Worm (Caenorhabditis elegans) whole organism, L1 larva: ENCODE data around the gene mtcu-2.

Experiments
- alr-1 ChIP-seq: fragments of 200-800 bp; sonication (Bioruptor generic); optimal IDR thresholded peaks from 2 replicates; lab custom pipeline; 2018; ENCODE audit warnings: borderline replicate concordance, mild to moderate bottlenecking, missing genetic modification characterization, missing compliant biosample characterization
- ama-1 ChIP-seq: fragments of 150-350 bp; optimal IDR thresholded peaks from 2 replicates; lab custom pipeline; 2014
- blmp-1 ChIP-seq: fragments of 150-350 bp; optimal IDR thresholded peaks from 2 replicates; lab custom pipeline; 2014; ENCODE audit warnings: missing biosample characterization, missing genetic modification characterization
- ceh-88 ChIP-seq: fragments of 200-800 bp; sonication (Bioruptor generic); IDR thresholded peaks from 2 replicates; pipeline ENCODE4 v1.3.6; 2022; ENCODE audit warnings: missing genetic modification characterization, missing compliant biosample characterization
- ces-1 ChIP-seq: fragments of 150-350 bp; optimal IDR thresholded peaks from 2 replicates; lab custom pipeline; 2014; ENCODE audit warnings: missing biosample characterization, missing genetic modification reagents, missing genetic modification characterization
- dpl-1 ChIP-seq, 3 experiments: fragments of 150-350 bp in 2 of 3; sonication (generic microtip) in 1 of 3; optimal IDR thresholded peaks; 2 replicates each; lab custom pipeline; 2014 to 2017; ENCODE audit warnings: missing biosample characterization in 3 of 3, missing genetic modification characterization in 3 of 3, missing genetic modification reagents in 3 of 3
- dsc-1 ChIP-seq: sonication (generic microtip); optimal IDR thresholded peaks from 2 replicates; lab custom pipeline; 2016; ENCODE audit warnings: mild to moderate bottlenecking, missing genetic modification characterization, missing compliant biosample characterization
- efl-1 ChIP-seq, 4 experiments: fragments of 150-350 bp; optimal IDR thresholded peaks in 3 of 4; peaks in 1 of 4; 1 replicate in 1 of 4; 2 replicates in 3 of 4; lab custom pipeline; 2014; ENCODE audit warnings: missing biosample characterization in 2 of 4, missing genetic modification characterization in 2 of 4, missing genetic modification reagents in 2 of 4
- egl-27 ChIP-seq, 2 experiments: fragments of 150-350 bp in 1 of 2; sonication (generic microtip); optimal IDR thresholded peaks; 3 replicates each; lab custom pipeline; 2017 to 2018; ENCODE audit warnings: missing biosample characterization in 2 of 2, missing genetic modification characterization in 2 of 2, missing genetic modification reagents in 2 of 2
- elt-3 ChIP-seq, 6 experiments: fragments of 150-350 bp in 1 of 6; sonication (generic microtip); optimal IDR thresholded peaks; 2 replicates each; lab custom pipeline; 2017 to 2018; ENCODE audit warnings: missing biosample characterization in 6 of 6, missing genetic modification characterization in 6 of 6, inconsistent platforms in 1 of 6
- fkh-10 ChIP-seq: sonication (generic microtip); optimal IDR thresholded peaks from 2 replicates; lab custom pipeline; 2017; ENCODE audit warnings: missing biosample characterization, missing genetic modification reagents, missing genetic modification characterization
- fkh-4 ChIP-seq: sonication (generic microtip); optimal IDR thresholded peaks from 2 replicates; lab custom pipeline; 2016; ENCODE audit warnings: missing compliant biosample characterization, missing genetic modification characterization, borderline replicate concordance
- grh-1 ChIP-seq: fragments of 200-800 bp; sonication (Bioruptor generic); IDR thresholded peaks from 2 replicates; pipeline ENCODE4 v1.3.6; 2022; ENCODE audit warnings: missing genetic modification reagents, missing genetic modification characterization, missing compliant biosample characterization
- hlh-17 ChIP-seq: fragments of 200-800 bp; sonication (Bioruptor generic); optimal IDR thresholded peaks from 2 replicates; lab custom pipeline; 2018; ENCODE audit warnings: missing genetic modification characterization, mild to moderate bottlenecking, missing compliant biosample characterization, moderate library complexity, borderline replicate concordance
- hlh-4 ChIP-seq: sonication (generic microtip); optimal IDR thresholded peaks from 2 replicates; lab custom pipeline; 2016; ENCODE audit warnings: mild to moderate bottlenecking, missing genetic modification characterization, missing compliant biosample characterization
- hpl-2 ChIP-seq: fragments of 150-350 bp; optimal IDR thresholded peaks from 2 replicates; lab custom pipeline; 2014; ENCODE audit warnings: missing biosample characterization, missing genetic modification reagents, missing genetic modification characterization
- isw-1 ChIP-seq: fragments of 200-800 bp; sonication (Bioruptor generic); IDR thresholded peaks from 2 replicates; pipeline ENCODE4 v1.3.6; 2022; ENCODE audit warnings: missing genetic modification characterization, missing compliant biosample characterization
- jun-1 ChIP-seq: fragments of 150-350 bp; optimal IDR thresholded peaks from 2 replicates; lab custom pipeline; 2014; ENCODE audit warnings: missing biosample characterization, missing genetic modification reagents, missing genetic modification characterization
- lin-14 ChIP-seq: fragments of 200-800 bp; sonication (Bioruptor generic); optimal IDR thresholded peaks from 2 replicates; lab custom pipeline; 2018; ENCODE audit warnings: mild to moderate bottlenecking, missing genetic modification characterization, moderate library complexity, missing compliant biosample characterization
- lsy-2 ChIP-seq, 2 experiments: fragments of 150-350 bp; optimal IDR thresholded peaks; 2 replicates each; lab custom pipeline; 2014; ENCODE audit warnings: missing biosample characterization in 2 of 2, missing genetic modification characterization in 2 of 2
- mab-9 ChIP-seq: fragments of 200-800 bp; sonication (Bioruptor generic); IDR thresholded peaks from 2 replicates; pipeline ENCODE4 v1.3.6; 2022; ENCODE audit warnings: missing genetic modification reagents, missing genetic modification characterization, missing compliant biosample characterization
- mep-1 ChIP-seq: fragments of 150-350 bp; optimal IDR thresholded peaks from 2 replicates; lab custom pipeline; 2014; ENCODE audit warnings: missing biosample characterization, missing genetic modification characterization
- nhr-11 ChIP-seq: fragments of 150-350 bp; optimal IDR thresholded peaks from 2 replicates; lab custom pipeline; 2014; ENCODE audit warnings: missing biosample characterization, missing genetic modification characterization
- nhr-12 ChIP-seq: sonication (generic microtip); optimal IDR thresholded peaks from 2 replicates; lab custom pipeline; 2017; ENCODE audit warnings: missing biosample characterization, missing genetic modification characterization
- nhr-19 ChIP-seq: fragments of 200-800 bp; sonication (Bioruptor generic); conservative IDR thresholded peaks from 2 replicates; pipeline ENCODE4 v1.3.6; 2022; ENCODE audit warnings: missing genetic modification characterization, missing compliant biosample characterization
- nhr-28 ChIP-seq: fragments of 150-350 bp; optimal IDR thresholded peaks from 2 replicates; lab custom pipeline; 2014; ENCODE audit warnings: missing biosample characterization, missing genetic modification characterization
- nhr-71 ChIP-seq: sonication (generic microtip); optimal IDR thresholded peaks from 2 replicates; lab custom pipeline; 2016; ENCODE audit warnings: mild to moderate bottlenecking, missing genetic modification characterization, moderate library complexity, missing compliant biosample characterization
- nhr-77 ChIP-seq: fragments of 150-350 bp; optimal IDR thresholded peaks from 2 replicates; lab custom pipeline; 2014; ENCODE audit warnings: missing biosample characterization, missing genetic modification characterization
- nhr-85 ChIP-seq: sonication (generic microtip); peaks from one replicate; lab custom pipeline; 2016; ENCODE audit warnings: missing genetic modification characterization, inconsistent platforms, missing compliant biosample characterization
- pag-3 ChIP-seq: sonication (generic microtip); optimal IDR thresholded peaks from 2 replicates; lab custom pipeline; 2017; ENCODE audit warnings: missing genetic modification characterization, mild to moderate bottlenecking, missing compliant biosample characterization, antibody characterized with exemption, borderline replicate concordance; ENCODE audit not compliant: insufficient read depth
- pax-3 ChIP-seq: fragments of 200-800 bp; sonication (Bioruptor generic); optimal IDR thresholded peaks from 2 replicates; lab custom pipeline; 2018; ENCODE audit warnings: mild to moderate bottlenecking, missing genetic modification characterization, moderate library complexity, missing compliant biosample characterization
- rnt-1 ChIP-seq: sonication (generic microtip); optimal IDR thresholded peaks from 2 replicates; lab custom pipeline; 2016; ENCODE audit warnings: mild to moderate bottlenecking, missing genetic modification characterization, moderate library complexity, missing compliant biosample characterization
- snpc-4 ChIP-seq: fragments of 150-350 bp; optimal IDR thresholded peaks from 2 replicates; lab custom pipeline; 2014; ENCODE audit warnings: missing biosample characterization, missing genetic modification characterization
- sptf-1 ChIP-seq: fragments of 150-350 bp; optimal IDR thresholded peaks from 2 replicates; lab custom pipeline; 2014; ENCODE audit warnings: missing biosample characterization, missing genetic modification characterization
- sup-37 ChIP-seq: fragments of 200-800 bp; sonication (Bioruptor generic); optimal IDR thresholded peaks from 2 replicates; lab custom pipeline; 2018; ENCODE audit warnings: mild to moderate bottlenecking, missing genetic modification characterization, missing compliant biosample characterization
- tbx-2 ChIP-seq: sonication (generic microtip); optimal IDR thresholded peaks from 2 replicates; lab custom pipeline; 2016; ENCODE audit warnings: missing genetic modification characterization, missing compliant biosample characterization
- unc-130 ChIP-seq: fragments of 150-350 bp; optimal IDR thresholded peaks from 2 replicates; lab custom pipeline; 2017; ENCODE audit warnings: missing biosample characterization, missing genetic modification characterization, inconsistent platforms
- unc-30 ChIP-seq: sonication (generic microtip); optimal IDR thresholded peaks from 2 replicates; lab custom pipeline; 2017; ENCODE audit warnings: missing biosample characterization, missing genetic modification characterization
- zip-4 ChIP-seq: fragments of 200-800 bp; sonication (Bioruptor generic); optimal IDR thresholded peaks from 2 replicates; lab custom pipeline; 2018; ENCODE audit warnings: mild to moderate bottlenecking, missing genetic modification characterization, moderate library complexity, missing compliant biosample characterization

The mtcu-2 gene

DNA sequence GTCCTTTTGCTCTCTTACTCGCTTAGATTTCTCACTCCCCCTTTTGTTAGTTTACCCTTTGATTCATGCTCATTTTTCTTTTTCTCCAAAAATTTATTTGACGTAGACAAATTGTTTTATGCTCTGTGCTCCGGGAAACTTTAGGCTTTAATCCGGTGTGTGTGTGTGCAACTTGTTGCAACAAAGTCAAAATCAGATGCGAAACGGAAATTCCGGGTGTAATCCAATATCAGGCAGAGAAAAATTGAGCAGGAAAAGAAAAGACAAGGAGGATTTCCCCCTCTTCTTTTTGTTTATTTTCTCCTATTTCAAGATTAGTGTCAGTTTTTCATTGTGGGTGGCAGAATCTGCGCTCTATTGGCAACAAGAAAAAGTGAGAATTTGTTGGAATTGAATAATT is 40.5 kb downstream of the mtcu-2 start:
- TF ChIP-seq fkh-10 (GFP tag; lab: Kevin White, UChicago) = peak; percentile 89
- TF ChIP-seq blmp-1 = no peak
- TF ChIP-seq lsy-2 (tag; optimal IDR thresholded peaks at IDR 0.05; lab: Kevin White, UChicago) = no peak
- no peak for TF ChIP-seq alr-1 (tag; lab: Kevin White, UChicago)
- no peak for TF ChIP-seq nhr-28 (tag; lab: Kevin White, UChicago)
- TF ChIP-seq zip-4 (GFP tag; lab: Kevin White, UChicago) = no peak
- TF ChIP-seq pax-3 = no peak
- no peak for TF ChIP-seq mab-9 (GFP tag; lab: Robert Waterston, UW)
- no peak for TF ChIP-seq hlh-17 (GFP tag; lab: Kevin White, UChicago)
- no peak for TF ChIP-seq ceh-88 (GFP tag; lab: Robert Waterston, UW)
- TF ChIP-seq lin-14 (GFP tag; lab: Kevin White, UChicago) = peak; percentile 67
- TF ChIP-seq tbx-2 (tag; lab: Kevin White, UChicago) = peak; percentile 30
- TF ChIP-seq ces-1 (GFP tag; lab: Kevin White, UChicago) = no peak
- no peak for TF ChIP-seq sup-37 (GFP tag; lab: Kevin White, UChicago)
- TF ChIP-seq ama-1 (lab: Kevin White, UChicago) = no peak

DNA sequence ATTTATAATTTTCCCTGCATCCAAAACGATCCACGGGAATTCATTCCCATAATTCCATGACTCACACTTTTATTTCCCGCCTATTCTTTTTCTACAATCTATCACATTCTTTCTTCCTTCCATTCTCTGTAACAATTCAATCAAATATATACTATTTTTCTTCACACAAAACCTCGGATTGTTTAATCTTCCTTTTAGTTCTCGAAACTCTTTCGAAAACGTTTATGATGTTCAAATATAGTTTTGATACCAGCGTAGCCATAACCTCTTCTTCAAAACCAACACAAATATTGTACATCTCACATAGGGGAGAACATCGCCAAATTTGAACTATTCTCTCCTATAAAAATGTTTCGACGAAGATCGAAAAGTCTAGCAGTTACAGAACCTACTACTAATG is 42.2 kb downstream of the mtcu-2 start, which contains the start of gene lec-3:
Gene lec-3, plus strand, starts transcription at position 301 of the 400 bp plus-strand sequence.
- no peak for TF ChIP-seq hlh-4 (tag; lab: Kevin White, UChicago)
- no peak for TF ChIP-seq egl-27 (tag; optimal IDR thresholded peaks at IDR 0.05; lab: Kevin White, UChicago)
- no peak for TF ChIP-seq tbx-2 (tag; lab: Kevin White, UChicago)
- no peak for TF ChIP-seq lsy-2 (tag; optimal IDR thresholded peaks at IDR 0.05; lab: Kevin White, UChicago)
- TF ChIP-seq jun-1 (tag; lab: Kevin White, UChicago) = no peak
- no peak for TF ChIP-seq dpl-1 (GFP tag; optimal IDR thresholded peaks at IDR 0.05; lab: Kevin White, UChicago)
- TF ChIP-seq hpl-2 = no peak

DNA sequence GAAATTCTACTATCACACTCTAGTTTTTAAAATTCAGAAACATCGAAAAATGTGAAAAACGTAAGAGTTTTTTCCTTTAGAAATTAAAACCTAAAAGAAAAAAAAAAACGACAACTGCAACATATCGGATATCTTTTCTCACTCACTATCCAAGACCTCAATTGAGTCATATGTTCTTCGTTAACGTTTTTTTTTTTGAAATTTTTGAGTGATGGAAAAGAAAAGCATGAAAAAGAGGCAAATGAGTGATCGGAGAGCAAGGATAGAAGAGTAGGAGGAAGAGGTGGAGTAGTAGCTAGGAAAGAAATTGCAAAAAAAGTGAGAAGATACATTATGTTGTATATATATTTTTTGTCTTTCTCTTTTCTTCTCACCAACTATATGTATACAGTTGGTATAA is 43.5 kb downstream of the mtcu-2 start:
- TF ChIP-seq sup-37 (GFP tag; lab: Kevin White, UChicago) (no peak), snpc-4 (tag; lab: Kevin White, UChicago) (no peak), rnt-1 (peak; percentile 2), nhr-19 (GFP tag; lab: Robert Waterston, UW) (no peak), elt-3 (tag; optimal IDR thresholded peaks at IDR 0.05; lab: Kevin White, UChicago) (no peak), nhr-77 (tag; lab: Kevin White, UChicago) (no peak), pag-3 (peak; percentile 31), lin-14 (GFP tag; lab: Kevin White, UChicago) (peak; percentile 73), tbx-2 (tag; lab: Kevin White, UChicago) (peak; percentile 6), dsc-1 (peak; percentile 50), nhr-85 (no peak)

DNA sequence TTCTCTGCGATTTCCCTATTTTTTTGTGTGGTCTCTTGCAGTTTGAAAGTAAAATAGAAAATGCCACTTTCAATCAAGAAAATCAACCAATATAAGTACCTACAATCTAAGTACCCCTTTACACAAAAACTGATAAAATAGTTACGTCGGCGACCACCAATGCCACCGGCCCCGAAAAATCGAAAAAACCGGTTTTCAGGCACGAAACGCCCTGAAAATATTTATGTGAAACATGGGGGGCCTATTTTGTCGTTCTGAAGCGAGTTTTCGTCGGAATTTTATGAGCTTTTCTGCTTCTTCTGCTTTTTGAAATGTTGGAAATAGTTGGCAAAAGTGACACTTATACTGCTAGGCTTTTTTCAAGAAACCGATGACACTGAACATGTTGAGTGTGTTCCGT is 44.4 kb downstream of the mtcu-2 start:
- TF ChIP-seq efl-1 (optimal IDR thresholded peaks at IDR 0.05; lab: Kevin White, UChicago) (no peak), efl-1 (GFP tag; optimal IDR thresholded peaks at IDR 0.05 in 1 of 2; lab: Kevin White, UChicago) (peak in 1 of 2 experiments; percentile 64), nhr-85 (peak; percentile 39), lin-14 (GFP tag; lab: Kevin White, UChicago) (peak; percentile 12), grh-1 (GFP tag; lab: Robert Waterston, UW) (peak; percentile 82), hpl-2 (no peak)

DNA sequence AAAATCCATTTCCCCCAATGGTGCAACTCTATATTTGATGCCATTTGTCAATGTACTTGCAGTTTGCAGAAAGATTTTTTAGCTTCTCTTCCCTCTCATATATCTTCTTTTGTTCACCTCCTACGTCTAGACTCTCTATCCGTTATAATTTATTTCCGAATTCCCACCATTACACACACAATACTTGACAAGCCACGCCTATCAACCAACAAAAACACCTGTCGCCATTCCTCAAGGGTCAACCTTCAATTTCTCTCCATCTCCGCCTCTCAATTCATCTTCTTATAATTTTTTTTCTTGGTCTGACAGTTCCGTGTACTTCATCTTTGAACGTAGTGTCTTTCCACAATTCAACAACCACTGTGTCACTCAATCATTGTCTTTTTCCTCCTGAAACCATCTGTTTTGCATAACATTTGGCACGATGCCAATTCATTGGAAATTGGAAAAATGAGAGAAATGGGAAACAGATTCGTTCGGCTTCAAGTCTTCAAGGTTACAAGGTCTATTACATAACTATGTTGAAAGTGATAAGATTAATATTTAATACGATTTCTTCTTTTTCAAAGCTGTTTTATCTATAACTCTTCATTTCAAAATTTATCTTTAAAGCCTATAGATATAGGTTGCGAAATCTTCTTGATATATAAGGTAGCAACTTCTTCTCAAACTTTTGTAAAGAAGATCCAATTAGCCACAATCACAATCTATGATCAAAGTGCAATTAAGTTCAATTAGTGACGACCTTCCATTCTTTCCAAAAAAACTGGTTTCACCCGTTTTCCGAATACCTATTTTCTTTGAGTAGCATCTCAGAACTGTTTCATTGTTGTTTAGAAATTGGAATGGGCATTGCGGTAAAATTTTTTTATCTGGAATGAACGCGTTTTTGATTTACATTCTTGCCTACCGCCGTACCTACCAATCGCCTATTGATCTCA is 46.1 kb downstream of the mtcu-2 start:
- TF ChIP-seq lsy-2 (tag; optimal IDR thresholded peaks at IDR 0.05; lab: Kevin White, UChicago) (no peak), unc-130 (tag; lab: Kevin White, UChicago) (no peak), rnt-1 (peak; percentile 34), nhr-11 (tag; lab: Kevin White, UChicago) (no peak), grh-1 (GFP tag; lab: Robert Waterston, UW) (peak; percentile 81), sptf-1 (no peak), unc-30 (no peak), fkh-4 (tag; lab: Kevin White, UChicago) (peak; percentile 96), blmp-1 (peak; percentile 2), zip-4 (GFP tag; lab: Kevin White, UChicago) (no peak), tbx-2 (tag; lab: Kevin White, UChicago) (peak; percentile 11), lin-14 (GFP tag; lab: Kevin White, UChicago) (peak; percentile 45), mep-1 (tag; lab: Kevin White, UChicago) (no peak), dsc-1 (peak; percentile 99), nhr-12 (no peak), ceh-88 (GFP tag; lab: Robert Waterston, UW) (no peak), isw-1 (GFP tag; lab: Robert Waterston, UW) (no peak), elt-3 (tag; optimal IDR thresholded peaks at IDR 0.05; lab: Kevin White, UChicago) (peak in 2 of 6 experiments; percentile 22 to 41), snpc-4 (tag; lab: Kevin White, UChicago) (no peak), ama-1 (lab: Kevin White, UChicago) (no peak), nhr-71 (peak; percentile 18)
